Fruit fly (Drosophila melanogaster): ENCODE data around the gene Burs.

DNA sequence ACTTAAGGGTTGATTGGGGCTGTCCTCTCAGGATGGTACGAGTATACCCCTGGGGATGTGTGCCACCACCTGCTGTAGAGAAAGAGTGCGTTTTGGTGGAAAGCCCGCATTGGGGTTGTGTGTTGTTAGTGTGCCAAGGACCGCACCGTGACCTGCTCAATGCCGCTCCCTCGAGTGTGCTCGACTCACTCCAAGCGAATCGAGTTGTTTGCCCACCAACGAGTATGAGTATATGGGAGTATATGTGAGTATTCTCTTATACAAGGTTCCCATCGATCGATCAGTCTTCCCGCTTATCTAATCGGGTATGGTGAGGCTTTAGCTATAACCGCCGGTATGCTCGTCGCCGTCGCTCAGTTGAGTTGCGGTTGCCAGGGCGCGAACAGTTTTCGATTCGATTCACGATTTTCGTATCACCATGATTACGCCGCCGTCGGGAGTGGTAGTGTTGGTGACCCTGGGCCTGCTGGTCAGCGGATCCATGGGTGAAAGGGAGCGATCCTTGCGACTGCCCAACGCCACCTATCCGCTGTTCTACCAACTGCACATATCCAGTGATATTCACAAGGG is 29.5 kb upstream of the Burs start, which contains the start of gene CG5849:
- no peak for TF ChIP-seq br (GFP tag; optimal IDR thresholded peaks at IDR 0.05)
- TF ChIP-seq usp (GFP tag; optimal IDR thresholded peaks at IDR 0.05) = no peak
- TF ChIP-seq brk (GFP tag; optimal IDR thresholded peaks at IDR 0.05) = no peak
- TF ChIP-seq sage (GFP tag; optimal IDR thresholded peaks at IDR 0.05) = no peak
- no peak for TF ChIP-seq sv (GFP tag; optimal IDR thresholded peaks at IDR 0.05)
- no peak for TF ChIP-seq pan (optimal IDR thresholded peaks at IDR 0.05)
